Worm (Caenorhabditis elegans): ENCODE measurements around the gene sma-2.

DNA sequence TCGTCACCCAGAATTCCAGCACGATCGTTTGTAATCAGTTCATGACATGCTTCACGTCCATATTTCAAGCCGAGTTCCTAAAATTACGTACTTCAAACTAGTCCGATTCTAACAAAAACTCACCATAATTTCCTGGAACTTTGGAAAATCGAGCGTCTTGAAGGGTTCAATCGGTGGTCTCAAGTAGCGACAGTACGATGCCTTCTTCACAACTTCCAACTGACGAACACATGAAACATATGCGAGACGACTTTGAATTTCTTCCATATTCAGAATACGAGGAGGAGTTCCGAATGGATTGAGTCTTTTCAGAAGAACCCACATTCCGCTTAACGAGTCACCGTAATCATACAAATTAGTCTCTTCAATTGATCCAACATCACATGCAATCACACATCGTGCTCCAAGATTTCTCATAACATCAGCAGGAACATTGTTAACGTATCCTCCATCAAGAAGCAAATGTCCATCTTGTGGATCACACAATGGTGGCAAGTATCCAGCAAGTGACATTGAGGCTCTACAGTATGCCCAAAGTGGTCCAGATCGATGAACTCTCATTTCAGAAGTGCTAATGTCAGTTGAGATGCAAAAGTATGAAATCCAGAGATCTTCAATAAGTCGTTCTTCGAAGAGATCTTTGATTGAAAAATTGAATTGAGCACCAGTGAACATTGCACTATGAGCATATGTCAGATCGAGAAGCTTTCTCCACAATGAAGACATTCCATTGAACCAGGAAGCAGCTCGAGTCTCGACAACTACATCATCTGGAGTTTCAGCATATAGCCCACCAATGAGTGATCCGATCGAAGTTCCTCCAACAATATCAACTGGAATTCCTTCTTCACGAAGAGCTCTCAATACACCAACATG is 23.2 kb upstream of the sma-2 start:
- TF ChIP-seq tra-4 (tag; optimal IDR thresholded peaks at IDR 0.05) (no peak), ama-1 (optimal IDR thresholded peaks at IDR 0.05) (no peak), pes-1 (GFP tag; IDR thresholded peaks at IDR 0.05) (no peak), flt-1 (GFP tag; IDR thresholded peaks at IDR 0.05) (no peak), aly-1 (tag; optimal IDR thresholded peaks at IDR 0.05) (no peak), sea-1 (GFP tag; conservative IDR thresholded peaks at IDR 0.05) (no peak), B0310.2 (tag; optimal IDR thresholded peaks at IDR 0.05) (no peak), F13C5.2 (tag; optimal IDR thresholded peaks at IDR 0.05) (no peak), ceh-36 (tag; optimal IDR thresholded peaks at IDR 0.05) (no peak), hnd-1 (tag; optimal IDR thresholded peaks at IDR 0.05) (no peak), hmg-4 (GFP tag; optimal IDR thresholded peaks at IDR 0.05) (no peak), ceh-13 (GFP tag; optimal IDR thresholded peaks at IDR 0.05) (no peak), ets-7 (tag; optimal IDR thresholded peaks at IDR 0.05) (no peak), hmbx-1 (tag; optimal IDR thresholded peaks at IDR 0.05) (no peak)
